Worm (Caenorhabditis elegans) whole organism, mixed stage, embryonic: ENCODE data around the gene sre-2.

Experiments used
- M03D4.4 ChIP-seq: sonication (generic microtip); optimal IDR thresholded peaks from 2 replicates; lab custom pipeline; 2017; ENCODE audit warnings: mild to moderate bottlenecking, missing genetic modification characterization, missing compliant biosample characterization
- blmp-1 ChIP-seq: fragments of 150-350 bp; optimal IDR thresholded peaks from 2 replicates; lab custom pipeline; 2014; ENCODE audit warnings: missing biosample characterization, missing genetic modification characterization
- ceh-39 ChIP-seq: fragments of 150-350 bp; optimal IDR thresholded peaks from 2 replicates; lab custom pipeline; 2014; ENCODE audit warnings: missing biosample characterization, missing genetic modification characterization
- ceh-43 ChIP-seq: fragments of 200-800 bp; sonication (Bioruptor generic); optimal IDR thresholded peaks from 2 replicates; lab custom pipeline; 2018; ENCODE audit warnings: mild to moderate bottlenecking, missing genetic modification characterization, moderate library complexity, missing compliant biosample characterization
- ces-1 ChIP-seq: fragments of 150-350 bp; optimal IDR thresholded peaks from 2 replicates; lab custom pipeline; 2014; ENCODE audit warnings: missing biosample characterization, missing genetic modification reagents, missing genetic modification characterization
- cnd-1 ChIP-seq: fragments of 200-800 bp; sonication (Bioruptor generic); optimal IDR thresholded peaks from 2 replicates; lab custom pipeline; 2018; ENCODE audit warnings: mild to moderate bottlenecking, missing genetic modification characterization, missing compliant biosample characterization
- drap-1 ChIP-seq: fragments of 200-800 bp; sonication (Bioruptor generic); optimal IDR thresholded peaks from 3 replicates; lab custom pipeline; 2018; ENCODE audit warnings: mild to moderate bottlenecking, missing genetic modification characterization, missing compliant biosample characterization
- elt-1 ChIP-seq: sonication (generic microtip); optimal IDR thresholded peaks from 2 replicates; lab custom pipeline; 2017; ENCODE audit warnings: missing genetic modification characterization, mild to moderate bottlenecking, missing compliant biosample characterization, antibody characterized with exemption, moderate library complexity, borderline replicate concordance; ENCODE audit not compliant: insufficient read depth
- elt-3 ChIP-seq: fragments of 150-350 bp; optimal IDR thresholded peaks from 2 replicates; lab custom pipeline; 2014; ENCODE audit warnings: missing biosample characterization, missing genetic modification characterization
- flh-1 ChIP-seq: fragments of 200-800 bp; sonication (Bioruptor generic); optimal IDR thresholded peaks from 2 replicates; lab custom pipeline; 2018; ENCODE audit warnings: mild to moderate bottlenecking, missing genetic modification characterization, moderate library complexity, missing compliant biosample characterization
- ham-2 ChIP-seq: fragments of 200-800 bp; sonication (Bioruptor generic); optimal IDR thresholded peaks from 2 replicates; lab custom pipeline; 2018; ENCODE audit warnings: mild to moderate bottlenecking, missing genetic modification characterization, missing compliant biosample characterization
- hlh-1 ChIP-seq: fragments of 150-350 bp; optimal IDR thresholded peaks from 2 replicates; lab custom pipeline; 2014; ENCODE audit warnings: missing biosample characterization, missing genetic modification reagents, missing genetic modification characterization
- lin-13 ChIP-seq: fragments of 150-350 bp; optimal IDR thresholded peaks from 2 replicates; lab custom pipeline; 2014; ENCODE audit warnings: missing biosample characterization, missing genetic modification characterization
- lin-32 ChIP-seq: fragments of 200-800 bp; sonication (Bioruptor generic); optimal IDR thresholded peaks from 2 replicates; lab custom pipeline; 2018; ENCODE audit warnings: mild to moderate bottlenecking, missing genetic modification characterization, missing compliant biosample characterization
- lsy-2 ChIP-seq: fragments of 150-350 bp; optimal IDR thresholded peaks from 2 replicates; lab custom pipeline; 2014; ENCODE audit warnings: missing biosample characterization, missing genetic modification characterization
- mep-1 ChIP-seq: fragments of 150-350 bp; optimal IDR thresholded peaks from 2 replicates; lab custom pipeline; 2017; ENCODE audit warnings: missing biosample characterization, missing genetic modification reagents, missing genetic modification characterization, inconsistent platforms
- mls-2 ChIP-seq: sonication (generic microtip); optimal IDR thresholded peaks from 2 replicates; lab custom pipeline; 2016; ENCODE audit warnings: mild to moderate bottlenecking, missing genetic modification characterization, moderate library complexity, missing compliant biosample characterization
- nhr-12 ChIP-seq: fragments of 150-350 bp; optimal IDR thresholded peaks from 2 replicates; lab custom pipeline; 2014; ENCODE audit warnings: missing biosample characterization, missing genetic modification characterization
- nhr-2 ChIP-seq: fragments of 150-350 bp; optimal IDR thresholded peaks from 2 replicates; lab custom pipeline; 2014; ENCODE audit warnings: missing biosample characterization, missing genetic modification characterization
- nhr-237 ChIP-seq: fragments of 150-350 bp; optimal IDR thresholded peaks from 2 replicates; lab custom pipeline; 2014; ENCODE audit warnings: missing biosample characterization, missing genetic modification characterization
- nhr-28 ChIP-seq: fragments of 150-350 bp; optimal IDR thresholded peaks from 2 replicates; lab custom pipeline; 2014; ENCODE audit warnings: missing biosample characterization, missing genetic modification characterization
- nhr-76 ChIP-seq: sonication (generic microtip); optimal IDR thresholded peaks from 2 replicates; lab custom pipeline; 2017; ENCODE audit warnings: missing biosample characterization, missing genetic modification characterization
- sem-2 ChIP-seq: fragments of 200-800 bp; sonication (Bioruptor generic); optimal IDR thresholded peaks from 2 replicates; lab custom pipeline; 2018; ENCODE audit warnings: mild to moderate bottlenecking, missing genetic modification characterization, missing compliant biosample characterization
- snpc-4 ChIP-seq: fragments of 150-350 bp; optimal IDR thresholded peaks from 2 replicates; lab custom pipeline; 2014; ENCODE audit warnings: missing biosample characterization, missing genetic modification characterization
- sptf-1 ChIP-seq: sonication (generic microtip); optimal IDR thresholded peaks from 2 replicates; lab custom pipeline; 2017; ENCODE audit warnings: mild to moderate bottlenecking, missing genetic modification characterization, moderate library complexity, missing compliant biosample characterization
- tbx-8 ChIP-seq: fragments of 200-800 bp; sonication (Bioruptor generic); optimal IDR thresholded peaks from 2 replicates; lab custom pipeline; 2018; ENCODE audit warnings: mild to moderate bottlenecking, missing genetic modification characterization, moderate library complexity, missing compliant biosample characterization
- unc-120 ChIP-seq: sonication (generic microtip); optimal IDR thresholded peaks from 2 replicates; lab custom pipeline; 2017; ENCODE audit warnings: missing genetic modification characterization, missing compliant biosample characterization; ENCODE audit not compliant: poor library complexity, severe bottlenecking
- unc-39 ChIP-seq: fragments of 150-350 bp; optimal IDR thresholded peaks from 2 replicates; lab custom pipeline; 2014; ENCODE audit warnings: missing biosample characterization, missing genetic modification characterization
- unc-62 ChIP-seq: fragments of 150-350 bp; optimal IDR thresholded peaks from 2 replicates; lab custom pipeline; 2014; ENCODE audit warnings: missing biosample characterization, missing genetic modification reagents, missing genetic modification characterization
- ztf-11 ChIP-seq: fragments of 150-350 bp; optimal IDR thresholded peaks from 2 replicates; lab custom pipeline; 2014; ENCODE audit warnings: missing biosample characterization, missing genetic modification characterization

sre-2 gene

ce11 chrII:8102041-8102440 is at the start of gene sre-2:
sre-2 (minus strand) TSS chrII:8102141.
- TF ChIP-seq drap-1 (GFP tag; lab: Kevin White, UChicago), result no peak
- no peak for TF ChIP-seq lin-13 (tag; lab: Kevin White, UChicago)
- no peak for TF ChIP-seq elt-1 (tag; lab: Kevin White, UChicago)
- TF ChIP-seq sem-2 (GFP tag; lab: Kevin White, UChicago), result no peak
- TF ChIP-seq sptf-1 (tag; lab: Kevin White, UChicago), result no peak
- no peak for TF ChIP-seq ces-1 (GFP tag; lab: Kevin White, UChicago)
- TF ChIP-seq unc-120, result no peak
- TF ChIP-seq nhr-12, result no peak
- no peak for TF ChIP-seq flh-1 (GFP tag; lab: Kevin White, UChicago)
- TF ChIP-seq M03D4.4 (tag; lab: Kevin White, UChicago), result no peak

ce11 chrII:8149930-8150329 is 48.0 kb upstream of the sre-2 start, which contains the start of gene F10B5.3:
F10B5.3 (minus strand) TSS chrII:8150030.
- no peak for TF ChIP-seq nhr-2 (tag; lab: Kevin White, UChicago)
- no peak for TF ChIP-seq unc-62 (GFP tag; lab: Kevin White, UChicago)
- TF ChIP-seq snpc-4 (tag; lab: Kevin White, UChicago), result no peak
- no peak for TF ChIP-seq elt-3 (tag; lab: Kevin White, UChicago)
- no peak for TF ChIP-seq ceh-39
- TF ChIP-seq nhr-76 (tag; lab: Kevin White, UChicago), result no peak
- no peak for TF ChIP-seq lin-32 (GFP tag; lab: Kevin White, UChicago)
- TF ChIP-seq ces-1 (GFP tag; lab: Kevin White, UChicago), result no peak

DNA sequence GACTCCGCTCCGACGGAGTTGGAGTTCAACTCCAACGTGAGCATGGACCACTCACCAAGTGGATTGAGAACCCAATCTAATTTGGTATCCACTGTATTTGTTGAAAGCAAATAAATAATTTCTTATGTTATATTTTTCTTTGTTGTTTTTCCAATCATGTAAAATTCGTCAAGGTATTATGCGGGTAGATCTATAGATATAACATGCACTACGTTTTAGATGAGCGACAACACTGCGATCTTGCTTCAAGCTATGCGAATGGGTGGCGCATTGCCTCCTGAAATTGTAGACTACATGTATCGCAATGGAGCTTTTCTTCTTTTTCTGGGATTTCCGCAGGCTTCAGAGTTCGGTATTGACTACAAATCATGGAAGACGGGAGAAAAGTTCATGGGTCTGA is 42.6 kb upstream of the sre-2 start, which contains the start of gene F10B5.2:
Gene F10B5.2 (plus strand): TSS at position 220 of the 400 bp plus-strand sequence.
- no peak for TF ChIP-seq hlh-1 (tag; lab: Kevin White, UChicago)
- no peak for TF ChIP-seq blmp-1
- no peak for TF ChIP-seq mls-2
- no peak for TF ChIP-seq cnd-1
- no peak for TF ChIP-seq lin-13 (tag; lab: Kevin White, UChicago)
- no peak for TF ChIP-seq ztf-11
- TF ChIP-seq ham-2 (GFP tag; lab: Kevin White, UChicago), result no peak
- TF ChIP-seq nhr-237 (tag; lab: Kevin White, UChicago), result no peak
- TF ChIP-seq lin-32 (GFP tag; lab: Kevin White, UChicago), result no peak
- TF ChIP-seq ces-1 (GFP tag; lab: Kevin White, UChicago), result no peak
- no peak for TF ChIP-seq drap-1 (GFP tag; lab: Kevin White, UChicago)
- TF ChIP-seq tbx-8 (GFP tag; lab: Kevin White, UChicago), result no peak
- TF ChIP-seq unc-39 (tag; lab: Kevin White, UChicago), result no peak

- TF ChIP-seq ceh-43 (GFP tag; lab: Kevin White, UChicago) (no peak), cnd-1 (no peak), lsy-2 (tag; lab: Kevin White, UChicago) (peak; percentile 94), nhr-237 (tag; lab: Kevin White, UChicago) (peak; percentile 57), nhr-28 (tag; lab: Kevin White, UChicago) (no peak), flh-1 (GFP tag; lab: Kevin White, UChicago) (no peak), mls-2 (no peak), hlh-1 (tag; lab: Kevin White, UChicago) (peak; percentile 40)
These were observed 41.5 kb upstream of the sre-2 start, which contains the start of the genes ints-11 and rpl-10 for ce11 chrII:8143278-8143931. ints-11 (minus strand) TSS chrII:8143478. rpl-10 (plus strand) TSS chrII:8143881.

ce11 chrII:8141135-8141534 is 39.2 kb upstream of the sre-2 start:
- TF ChIP-seq mep-1 (tag; lab: Kevin White, UChicago) (no peak), unc-62 (GFP tag; lab: Kevin White, UChicago) (no peak), lsy-2 (tag; lab: Kevin White, UChicago) (no peak), blmp-1 (no peak)
- TF ChIP-seq, all 35 proteins: peak for 0
